Fruit fly (Drosophila melanogaster) whole organism, embryonic: ENCODE data around the gene CG33514.
A peak's percentile ranks its signal among the peaks of the same experiment; 100 is the strongest.

ENCODE experiments used
- B-H2 ChIP-seq: fragments of 200-800 bp; sonication (Bioruptor generic); optimal IDR thresholded peaks from 2 replicates; lab custom pipeline; 2018; ENCODE audit warnings: missing biosample characterization, mild to moderate bottlenecking, missing genetic modification characterization
- Bteb2 ChIP-seq: fragments of 200-800 bp; sonication (Bioruptor generic); optimal IDR thresholded peaks from 2 replicates; lab custom pipeline; 2016; ENCODE audit warnings: missing biosample characterization, missing genetic modification characterization
- CG10147 ChIP-seq: fragments of 200-800 bp; sonication (Bioruptor generic); optimal IDR thresholded peaks from 2 replicates; lab custom pipeline; 2019; ENCODE audit warnings: missing biosample characterization, mild to moderate bottlenecking, missing genetic modification characterization, moderate library complexity
- CG10431 ChIP-seq: fragments of 200-800 bp; sonication (Bioruptor generic); optimal IDR thresholded peaks from 3 replicates; lab custom pipeline; 2018; ENCODE audit warnings: missing biosample characterization, mild to moderate bottlenecking, missing genetic modification characterization
- CG10654 ChIP-seq: fragments of 200-800 bp; sonication (Bioruptor generic); optimal IDR thresholded peaks from 2 replicates; lab custom pipeline; 2016; ENCODE audit warnings: missing biosample characterization, missing genetic modification characterization
- CG11456 ChIP-seq: fragments of 200-800 bp; sonication (Bioruptor generic); IDR thresholded peaks from 3 replicates; pipeline ENCODE4 v1.3.6; 2022; ENCODE audit warnings: missing biosample characterization, missing genetic modification characterization
- CG12299 ChIP-seq: fragments of 200-800 bp; sonication (Bioruptor generic); optimal IDR thresholded peaks from 2 replicates; lab custom pipeline; 2018; ENCODE audit warnings: missing biosample characterization, mild to moderate bottlenecking, missing genetic modification characterization
- CG13287 ChIP-seq: fragments of 200-800 bp; sonication (Bioruptor generic); IDR thresholded peaks from 2 replicates; pipeline ENCODE4 v1.3.6; 2022; ENCODE audit warnings: missing biosample characterization, missing genetic modification characterization; ENCODE audit not compliant: partially characterized antibody
- CG17186 ChIP-seq: fragments of 200-800 bp; sonication (Bioruptor generic); optimal IDR thresholded peaks from 3 replicates; lab custom pipeline; 2017; ENCODE audit warnings: missing biosample characterization, missing genetic modification reagents, missing genetic modification characterization
- CG1832 ChIP-seq: fragments of 200-800 bp; sonication (Bioruptor generic); optimal IDR thresholded peaks from 2 replicates; lab custom pipeline; 2017; ENCODE audit warnings: missing biosample characterization, mild to moderate bottlenecking, missing genetic modification characterization, inconsistent platforms
- CG18764 ChIP-seq: fragments of 200-800 bp; sonication (Bioruptor generic); optimal IDR thresholded peaks from 3 replicates; lab custom pipeline; 2016; ENCODE audit warnings: missing biosample characterization, missing genetic modification characterization
- CG2202 ChIP-seq: fragments of 200-800 bp; sonication (Bioruptor generic); optimal IDR thresholded peaks from 2 replicates; lab custom pipeline; 2018; ENCODE audit warnings: missing biosample characterization, mild to moderate bottlenecking, missing genetic modification characterization
- CG2678 ChIP-seq: fragments of 200-800 bp; sonication (Bioruptor generic); optimal IDR thresholded peaks from 3 replicates; lab custom pipeline; 2019; ENCODE audit warnings: missing biosample characterization, mild to moderate bottlenecking, missing genetic modification characterization, moderate library complexity
- CG2889 ChIP-seq: fragments of 200-800 bp; sonication (Bioruptor generic); IDR thresholded peaks from 3 replicates; pipeline ENCODE4 v1.3.6; 2022; ENCODE audit warnings: missing biosample characterization, missing genetic modification characterization
- CG30020 ChIP-seq: fragments of 200-800 bp; optimal IDR thresholded peaks from 2 replicates; lab custom pipeline; 2019; ENCODE audit warnings: missing biosample characterization, mild to moderate bottlenecking, missing genetic modification characterization, moderate library complexity
- CG32772 ChIP-seq: fragments of 200-800 bp; sonication (Bioruptor generic); IDR thresholded peaks from 2 replicates; pipeline ENCODE4 v1.3.6; 2022; ENCODE audit warnings: missing biosample characterization, missing genetic modification characterization
- CG3726 ChIP-seq: fragments of 200-800 bp; sonication (Bioruptor generic); IDR thresholded peaks from 3 replicates; pipeline ENCODE4, ENCODE4 v1.3.6; 2022; ENCODE audit warnings: missing biosample characterization, missing genetic modification characterization
- CG3847 ChIP-seq: fragments of 200-800 bp; sonication (Bioruptor generic); IDR thresholded peaks from 2 replicates; pipeline ENCODE4 v1.3.6; 2022; ENCODE audit warnings: missing biosample characterization, missing genetic modification characterization
- CG4424 ChIP-seq: fragments of 200-800 bp; sonication (Bioruptor generic); optimal IDR thresholded peaks from 3 replicates; lab custom pipeline; 2016; ENCODE audit warnings: missing biosample characterization, missing genetic modification characterization
- CG6765 ChIP-seq: fragments of 200-800 bp; sonication (Bioruptor generic); optimal IDR thresholded peaks from 3 replicates; lab custom pipeline; 2017; ENCODE audit warnings: missing biosample characterization, mild to moderate bottlenecking, missing genetic modification characterization
- CG6854 ChIP-seq: fragments of 200-800 bp; sonication (Bioruptor generic); optimal IDR thresholded peaks from 3 replicates; lab custom pipeline; 2017; ENCODE audit warnings: missing biosample characterization, mild to moderate bottlenecking, missing genetic modification characterization
- CG7357 ChIP-seq: fragments of 200-800 bp; sonication (Bioruptor generic); IDR thresholded peaks from 3 replicates; pipeline ENCODE4 v1.3.6; 2022; ENCODE audit warnings: missing biosample characterization, missing genetic modification characterization
- CG7372 ChIP-seq: fragments of 200-800 bp; sonication (Bioruptor generic); IDR thresholded peaks from 2 replicates; pipeline ENCODE4 v1.3.6; 2022; ENCODE audit warnings: missing biosample characterization, missing genetic modification characterization
- CG9727 ChIP-seq: fragments of 200-800 bp; sonication (Bioruptor generic); optimal IDR thresholded peaks from 3 replicates; lab custom pipeline; 2017; ENCODE audit warnings: missing biosample characterization, mild to moderate bottlenecking, missing genetic modification characterization
- CHES-1-like ChIP-seq: fragments of 200-800 bp; sonication (Bioruptor generic); optimal IDR thresholded peaks from 2 replicates; lab custom pipeline; 2016; ENCODE audit warnings: missing biosample characterization, missing genetic modification characterization
- D ChIP-seq, 2 experiments: fragments of 200-800 bp in 1 of 2; fragments of >200 bp in 1 of 2; sonication (Bioruptor generic) in 1 of 2; optimal IDR thresholded peaks; 2 replicates in 1 of 2; 3 replicates in 1 of 2; lab custom pipeline; 2017; ENCODE audit warnings: mild to moderate bottlenecking in 1 of 2, missing biosample characterization in 1 of 2, missing genetic modification characterization in 1 of 2, missing genetic modification reagents in 1 of 2
- D19B ChIP-seq: fragments of 200-800 bp; sonication (Bioruptor generic); optimal IDR thresholded peaks from 2 replicates; lab custom pipeline; 2017; ENCODE audit warnings: missing biosample characterization, mild to moderate bottlenecking, missing genetic modification characterization
- HLH4C ChIP-seq: fragments of 200-800 bp; sonication (Bioruptor generic); IDR thresholded peaks from 3 replicates; pipeline ENCODE4 v1.3.6; 2022; ENCODE audit warnings: missing biosample characterization, missing genetic modification characterization; ENCODE audit not compliant: partially characterized antibody
- Jarid2 ChIP-seq: fragments of 200-800 bp; sonication (Bioruptor generic); optimal IDR thresholded peaks from 3 replicates; lab custom pipeline; 2017; ENCODE audit warnings: mild to moderate bottlenecking, missing biosample characterization, missing genetic modification reagents, missing genetic modification characterization
- Meics ChIP-seq: fragments of 200-800 bp; sonication (Bioruptor generic); optimal IDR thresholded peaks from 2 replicates; lab custom pipeline; 2017; ENCODE audit warnings: missing biosample characterization, mild to moderate bottlenecking, missing genetic modification characterization
- NC2β ChIP-seq: fragments of 200-800 bp; sonication (Bioruptor generic); optimal IDR thresholded peaks from 2 replicates; lab custom pipeline; 2016; ENCODE audit warnings: missing biosample characterization, missing genetic modification characterization
- Ptx1 ChIP-seq: fragments of 200-800 bp; sonication (Bioruptor generic); IDR thresholded peaks from 2 replicates; pipeline ENCODE4 v1.3.6; 2022; ENCODE audit warnings: missing biosample characterization, missing genetic modification characterization
- Spps ChIP-seq: fragments of 200-800 bp; sonication (Bioruptor generic); optimal IDR thresholded peaks from 2 replicates; lab custom pipeline; 2018; ENCODE audit warnings: missing biosample characterization, mild to moderate bottlenecking, missing genetic modification characterization
- amos ChIP-seq: fragments of 200-800 bp; sonication (Bioruptor generic); IDR thresholded peaks from 2 replicates; pipeline ENCODE4 v1.3.6; 2022; ENCODE audit warnings: missing biosample characterization, missing genetic modification characterization; ENCODE audit not compliant: partially characterized antibody
- ara ChIP-seq: fragments of 200-800 bp; sonication (Bioruptor generic); IDR thresholded peaks from 2 replicates; pipeline ENCODE4 v1.3.6; 2022; ENCODE audit warnings: missing biosample characterization, missing genetic modification characterization
- bigmax ChIP-seq: fragments of 200-800 bp; sonication (Bioruptor generic); optimal IDR thresholded peaks from 2 replicates; lab custom pipeline; 2018; ENCODE audit warnings: missing biosample characterization, mild to moderate bottlenecking, missing genetic modification characterization
- da ChIP-seq: fragments of 200-800 bp; sonication (Bioruptor generic); optimal IDR thresholded peaks from 2 replicates; lab custom pipeline; 2016; ENCODE audit warnings: missing biosample characterization, missing genetic modification characterization
- fd96Cb ChIP-seq: fragments of 200-800 bp; sonication (Bioruptor generic); optimal IDR thresholded peaks from 2 replicates; lab custom pipeline; 2018; ENCODE audit warnings: missing biosample characterization, mild to moderate bottlenecking, missing genetic modification characterization, moderate library complexity
- grn ChIP-seq: fragments of 200-800 bp; sonication (Bioruptor generic); optimal IDR thresholded peaks from 3 replicates; lab custom pipeline; 2017; ENCODE audit warnings: missing biosample characterization, missing genetic modification characterization
- hth ChIP-seq: fragments of >200 bp; optimal IDR thresholded peaks from 2 replicates; lab custom pipeline; 2017; ENCODE audit warnings: inconsistent platforms
- ken ChIP-seq: fragments of 200-800 bp; sonication (Bioruptor generic); IDR thresholded peaks from 3 replicates; pipeline ENCODE4 v1.3.6; 2022; ENCODE audit warnings: missing biosample characterization, missing genetic modification characterization
- lmd ChIP-seq: fragments of 200-800 bp; sonication (Bioruptor generic); IDR thresholded peaks from 2 replicates; pipeline ENCODE4 v1.3.6; 2022; ENCODE audit warnings: missing biosample characterization, missing genetic modification characterization
- luna ChIP-seq: fragments of 200-800 bp; sonication (Bioruptor generic); optimal IDR thresholded peaks from 2 replicates; lab custom pipeline; 2016; ENCODE audit warnings: missing biosample characterization, missing genetic modification characterization
- mam ChIP-seq: fragments of 200-800 bp; sonication (Bioruptor generic); optimal IDR thresholded peaks from 3 replicates; lab custom pipeline; 2016; ENCODE audit warnings: missing biosample characterization, missing genetic modification characterization
- nom ChIP-seq: fragments of 200-800 bp; sonication (Bioruptor generic); optimal IDR thresholded peaks from 2 replicates; lab custom pipeline; 2017; ENCODE audit warnings: missing biosample characterization, missing genetic modification characterization, mild to moderate bottlenecking, moderate library complexity, missing genetic modification reagents
- run ChIP-seq: fragments of 200-800 bp; sonication (Bioruptor generic); optimal IDR thresholded peaks from 3 replicates; lab custom pipeline; 2018; ENCODE audit warnings: missing biosample characterization, mild to moderate bottlenecking, missing genetic modification characterization
- slbo ChIP-seq: fragments of 200-800 bp; sonication (Bioruptor generic); IDR thresholded peaks from 2 replicates; pipeline ENCODE4 v1.3.6; 2022; ENCODE audit warnings: missing biosample characterization, missing genetic modification characterization
- sqz ChIP-seq: fragments of 200-800 bp; sonication (Bioruptor generic); optimal IDR thresholded peaks from 3 replicates; lab custom pipeline; 2018; ENCODE audit warnings: missing biosample characterization, mild to moderate bottlenecking, missing genetic modification characterization
- tll ChIP-seq, 2 experiments: fragments of 200-800 bp in 1 of 2; fragments of >200 bp in 1 of 2; sonication (Bioruptor generic) in 1 of 2; optimal IDR thresholded peaks; 2 replicates each; lab custom pipeline; 2017 to 2019; ENCODE audit warnings: missing biosample characterization in 2 of 2, missing genetic modification characterization in 2 of 2, mild to moderate bottlenecking in 1 of 2, moderate library complexity in 1 of 2

The CG33514 gene

DNA sequence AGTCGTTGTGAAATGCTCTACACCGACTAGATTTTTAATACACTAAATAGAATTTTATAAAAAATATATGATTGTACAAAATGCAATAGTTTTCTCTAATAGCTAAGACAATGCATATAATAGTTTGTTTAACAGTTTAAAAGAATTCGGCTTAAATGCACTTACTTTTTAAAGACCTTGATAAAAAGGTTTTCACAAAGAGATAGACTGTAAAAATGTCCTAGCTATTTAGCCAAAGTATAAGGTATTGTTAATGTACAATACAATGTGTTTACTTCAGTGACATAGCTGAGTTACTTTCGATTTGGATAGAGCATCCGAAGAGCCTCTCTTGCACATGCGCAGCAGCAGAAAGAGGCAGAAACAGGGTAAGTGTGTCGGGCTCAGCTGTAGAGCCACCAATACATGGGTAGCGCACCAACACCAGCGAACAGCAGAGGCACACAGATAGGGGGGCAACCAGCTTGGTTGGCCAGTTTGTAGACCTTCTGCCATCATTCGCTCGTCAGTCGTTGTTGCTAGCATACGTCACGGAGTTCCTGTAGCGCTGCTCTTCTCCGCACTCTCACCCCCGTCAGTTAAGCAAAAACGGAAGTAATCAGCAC lies 41.5 kb downstream of the CG33514 start, which contains the start of gene TP53INP (continued):
- TF ChIP-seq da (peak; percentile 46), CG3847 (GFP tag; lab: Robert Waterston, UW) (peak; percentile 67), NC2β (GFP tag; lab: Kevin White, UChicago) (peak; percentile 49), lmd (peak; percentile 79), Ptx1 (GFP tag; lab: Robert Waterston, UW) (peak; percentile 81), CG2889 (GFP tag; lab: Robert Waterston, UW) (no peak), CG10431 (GFP tag; lab: Kevin White, UChicago) (peak; percentile 65), CG9727 (GFP tag; lab: Kevin White, UChicago) (peak; percentile 94), CHES-1-like (GFP tag; lab: Kevin White, UChicago) (peak; percentile 27), CG12299 (tag; lab: Kevin White, UChicago) (peak; percentile 83), luna (GFP tag; lab: Kevin White, UChicago) (no peak), ken (peak; percentile 72; the same call in 2 of the 3 replicates), CG3726 (GFP tag; lab: Robert Waterston, UW) (no peak), nom (peak; percentile 29), D (optimal IDR thresholded peaks at IDR 0.05; lab: Kevin White, UChicago) (no peak), D (GFP tag; optimal IDR thresholded peaks at IDR 0.05; lab: Kevin White, UChicago) (peak; percentile 90), CG6854 (GFP tag; lab: Kevin White, UChicago) (peak; percentile 61), amos (GFP tag; lab: Robert Waterston, UW) (no peak; the same call in 1 of the 2 replicates), slbo (GFP tag; lab: Robert Waterston, UW) (peak; percentile 76), CG2678 (tag; lab: Kevin White, UChicago) (peak; percentile 95), CG30020 (tag; lab: Kevin White, UChicago) (peak; percentile 64), Meics (GFP tag; lab: Kevin White, UChicago) (peak; percentile 88), hth (lab: Kevin White, UChicago) (no peak), sqz (GFP tag; lab: Kevin White, UChicago) (peak; percentile 76), CG11456 (GFP tag; lab: Robert Waterston, UW) (no peak), grn (GFP tag; lab: Kevin White, UChicago) (peak; percentile 19), ara (GFP tag; lab: Robert Waterston, UW) (no peak), CG7357 (GFP tag; lab: Robert Waterston, UW) (peak; percentile 65; the same call in 2 of the 3 replicates), run (peak; percentile 82), CG6765 (peak; percentile 69), HLH4C (GFP tag; lab: Robert Waterston, UW) (no peak), CG32772 (GFP tag; lab: Robert Waterston, UW) (peak; percentile 64), CG18764 (GFP tag; lab: Kevin White, UChicago) (peak; percentile 74), Jarid2 (GFP tag; lab: Kevin White, UChicago) (peak; percentile 68), mam (GFP tag; lab: Kevin White, UChicago) (peak; percentile 50), fd96Cb (tag; lab: Kevin White, UChicago) (peak; percentile 89), CG7372 (peak; percentile 45; the same call in 1 of the 2 replicates), CG10654 (GFP tag; lab: Kevin White, UChicago) (peak; percentile 74), CG10147 (GFP tag; lab: Kevin White, UChicago) (peak; percentile 93), bigmax (GFP tag; lab: Kevin White, UChicago) (no peak), CG2202 (tag; lab: Kevin White, UChicago) (peak; percentile 76), D19B (GFP tag; lab: Kevin White, UChicago) (peak; percentile 53), Bteb2 (GFP tag; lab: Kevin White, UChicago) (peak; percentile 71), CG17186 (GFP tag; lab: Kevin White, UChicago) (peak; percentile 46), CG13287 (GFP tag; lab: Robert Waterston, UW) (peak; percentile 28; the same call in 1 of the 2 replicates), Spps (tag; lab: Kevin White, UChicago) (peak; percentile 83), CG1832 (GFP tag; lab: Kevin White, UChicago) (no peak), tll (GFP tag; optimal IDR thresholded peaks at IDR 0.05; lab: Kevin White, UChicago) (peak in 1 of 2 experiments; percentile 23), B-H2 (GFP tag; lab: Kevin White, UChicago) (peak; percentile 55), CG4424 (GFP tag; lab: Kevin White, UChicago) (peak; percentile 85)
